Worm (Caenorhabditis elegans): ENCODE measurements around the gene rpl-9.

- TF ChIP-seq lsy-2 (tag; optimal IDR thresholded peaks at IDR 0.05), result peak in 1 of 2 experiments; percentile 65
- no peak for TF ChIP-seq mef-2 (tag; optimal IDR thresholded peaks at IDR 0.05)
- TF ChIP-seq Y116A8C.19 (tag; optimal IDR thresholded peaks at IDR 0.05; ENCODE audit: borderline replicate concordance), result no peak
- TF ChIP-seq hpl-2 (GFP tag; optimal IDR thresholded peaks at IDR 0.05), result no peak
- no peak for TF ChIP-seq zip-4 (GFP tag; optimal IDR thresholded peaks at IDR 0.05)
- TF ChIP-seq lin-39 (tag; optimal IDR thresholded peaks at IDR 0.05), result no peak
- no peak for TF ChIP-seq fkh-8 (tag; optimal IDR thresholded peaks at IDR 0.05)
- no peak for TF ChIP-seq elt-3 (tag; optimal IDR thresholded peaks at IDR 0.05)
- TF ChIP-seq irx-1 (tag; optimal IDR thresholded peaks at IDR 0.05), result no peak
- no peak for TF ChIP-seq nhr-12 (tag; optimal IDR thresholded peaks at IDR 0.05)
- no peak for TF ChIP-seq unc-98 (GFP tag; IDR thresholded peaks at IDR 0.05)
Observed at ce11 chrIII:7550979-7551378, 21.7 kb downstream of the rpl-9 start.
